Worm (Caenorhabditis elegans): ENCODE measurements around the gene dbn-1.

ce11 chrIII:13770017-13770416 is 8.1 kb upstream of the dbn-1 start:
- TF ChIP-seq ama-1 (optimal IDR thresholded peaks at IDR 0.05) (no peak), unc-39 (tag; optimal IDR thresholded peaks at IDR 0.05) (no peak), lin-13 (GFP tag; optimal IDR thresholded peaks at IDR 0.05) (no peak), nhr-10 (tag; optimal IDR thresholded peaks at IDR 0.05) (no peak), egl-27 (tag; optimal IDR thresholded peaks at IDR 0.05) (no peak), dpl-1 (GFP tag; optimal IDR thresholded peaks at IDR 0.05) (no peak), pqm-1 (tag; optimal IDR thresholded peaks at IDR 0.05) (no peak), snpc-4 (tag; optimal IDR thresholded peaks at IDR 0.05) (no peak), egl-43 (GFP tag; IDR thresholded peaks at IDR 0.05) (no peak), pha-4 (GFP tag; IDR thresholded peaks at IDR 0.05) (no peak), pha-4 (tag; optimal IDR thresholded peaks at IDR 0.05) (no peak), nhr-237 (tag; optimal IDR thresholded peaks at IDR 0.05) (no peak)
